Fruit fly (Drosophila melanogaster): ENCODE measurements around the gene Sgt.
A peak's percentile ranks its signal among the peaks of the same experiment; 100 is the strongest.

Sgt gene

DNA sequence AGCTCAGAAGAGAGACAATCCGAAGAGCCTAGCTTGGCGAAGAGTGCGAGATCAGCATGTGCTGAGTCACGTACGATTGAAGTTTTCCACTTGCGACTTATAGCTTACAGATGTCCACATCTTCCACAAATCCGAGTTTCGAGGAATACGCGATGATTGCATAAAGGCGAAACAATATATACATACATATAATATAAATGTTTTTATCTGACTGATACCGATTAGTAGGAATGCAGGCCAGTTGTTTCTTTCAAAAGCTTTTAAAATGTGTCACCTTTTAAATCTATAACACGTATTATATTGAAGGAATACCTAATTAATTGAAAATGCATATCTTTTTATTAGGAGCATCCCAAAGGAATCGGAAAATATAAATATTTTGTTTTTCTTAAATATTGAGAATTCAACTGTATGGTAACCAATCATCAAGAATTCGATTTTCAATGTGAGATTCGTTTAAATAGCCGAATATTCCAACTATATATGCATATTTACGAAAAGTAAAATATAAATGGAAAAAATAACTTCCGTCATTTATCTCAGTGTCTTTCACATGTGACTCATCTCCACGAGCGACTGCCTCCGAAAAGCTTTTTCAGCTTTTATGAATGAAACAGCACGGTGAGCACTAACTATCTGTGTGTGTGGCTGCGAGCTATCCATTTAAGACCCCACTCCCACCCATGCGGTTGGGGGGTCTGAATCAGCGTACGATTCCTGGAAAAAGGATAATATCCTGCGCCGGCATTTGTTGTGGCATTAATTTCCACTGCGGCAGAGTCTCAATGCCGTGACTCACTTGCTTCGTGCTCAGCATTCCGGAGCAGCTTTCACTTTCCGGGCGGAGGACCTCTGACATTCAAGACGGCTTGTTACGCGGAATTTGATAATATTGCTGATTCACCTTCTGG is 20.6 kb upstream of the Sgt start (continued):
- 0 out of 2 replicates have a peak, but pooled peaks have one; percentile 4 for TF ChIP-seq H2.0 (GFP tag; IDR thresholded peaks at IDR 0.05)
- peak; percentile 49 for TF ChIP-seq Ada2b (GFP tag; IDR thresholded peaks at IDR 0.05)
- TF ChIP-seq CG9932 (GFP tag; IDR thresholded peaks at IDR 0.05): no peak
- peak; percentile 40 for TF ChIP-seq org-1 (GFP tag; optimal IDR thresholded peaks at IDR 0.05)
- TF ChIP-seq tin (GFP tag; optimal IDR thresholded peaks at IDR 0.05): peak; percentile 19
- TF ChIP-seq Stat92E (GFP tag; optimal IDR thresholded peaks at IDR 0.05): no peak
- TF ChIP-seq ssp (GFP tag; IDR thresholded peaks at IDR 0.05): no peak
- no peak for TF ChIP-seq mld (GFP tag; IDR thresholded peaks at IDR 0.05; ENCODE audit: partially characterized antibody)
- TF ChIP-seq Nf-YB (GFP tag; optimal IDR thresholded peaks at IDR 0.05): peak; percentile 20
- TF ChIP-seq Trl (optimal IDR thresholded peaks at IDR 0.05): peak in 1 of 2 experiments; percentile 25
- peak; percentile 51 for TF ChIP-seq Trl (GFP tag; optimal IDR thresholded peaks at IDR 0.05)
- peak; percentile 15 for TF ChIP-seq en (GFP tag; optimal IDR thresholded peaks at IDR 0.05)
- no peak for TF ChIP-seq Mrtf (GFP tag; IDR thresholded peaks at IDR 0.05)
- TF ChIP-seq gt (GFP tag; IDR thresholded peaks at IDR 0.05): no peak
- no peak for TF ChIP-seq fd64A (GFP tag; optimal IDR thresholded peaks at IDR 0.05)
- no peak for TF ChIP-seq crc (GFP tag; optimal IDR thresholded peaks at IDR 0.05)
- peak; percentile 61 for TF ChIP-seq fd3F (GFP tag; optimal IDR thresholded peaks at IDR 0.05)
- no peak for TF ChIP-seq btn (GFP tag; optimal IDR thresholded peaks at IDR 0.05)
- no peak for TF ChIP-seq HLHmδ (GFP tag; optimal IDR thresholded peaks at IDR 0.05)
- TF ChIP-seq CG12769 (tag; optimal IDR thresholded peaks at IDR 0.05): peak; percentile 54
- peak; percentile 20 for TF ChIP-seq Chrac-16 (GFP tag; optimal IDR thresholded peaks at IDR 0.05)
- TF ChIP-seq CG8359 (GFP tag; optimal IDR thresholded peaks at IDR 0.05; ENCODE audit: borderline replicate concordance): no peak
- TF ChIP-seq NfI (GFP tag; optimal IDR thresholded peaks at IDR 0.05): peak; percentile 60
- TF ChIP-seq dm (GFP tag; optimal IDR thresholded peaks at IDR 0.05): no peak
- TF ChIP-seq vvl (GFP tag; IDR thresholded peaks at IDR 0.05): no peak
- TF ChIP-seq ind (GFP tag; optimal IDR thresholded peaks at IDR 0.05): peak; percentile 43
- no peak for TF ChIP-seq CG16863 (GFP tag; optimal IDR thresholded peaks at IDR 0.05)
- no peak for TF ChIP-seq chif (GFP tag; optimal IDR thresholded peaks at IDR 0.05)
- TF ChIP-seq grn (GFP tag; optimal IDR thresholded peaks at IDR 0.05): no peak
- no peak for TF ChIP-seq CG8944 (GFP tag; optimal IDR thresholded peaks at IDR 0.05)
- TF ChIP-seq E2f2 (GFP tag; IDR thresholded peaks at IDR 0.05): peak; percentile 41; the same call in 1 of the 2 replicates
- TF ChIP-seq fu2 (GFP tag; optimal IDR thresholded peaks at IDR 0.05): peak; percentile 35
- TF ChIP-seq CG9727 (GFP tag; optimal IDR thresholded peaks at IDR 0.05): peak; percentile 56
- TF ChIP-seq CG3281 (GFP tag; optimal IDR thresholded peaks at IDR 0.05): peak; percentile 71
- no peak for TF ChIP-seq emc (GFP tag; optimal IDR thresholded peaks at IDR 0.05)
- no peak for TF ChIP-seq CG10431 (GFP tag; optimal IDR thresholded peaks at IDR 0.05)
- peak; percentile 2 for TF ChIP-seq Sry-δ (GFP tag; optimal IDR thresholded peaks at IDR 0.05)
- no peak for TF ChIP-seq CG10321 (GFP tag; IDR thresholded peaks at IDR 0.05)
- no peak; the same call in 1 of the 2 replicates for TF ChIP-seq Drgx (GFP tag; IDR thresholded peaks at IDR 0.05)
- TF ChIP-seq CG13894 (tag; optimal IDR thresholded peaks at IDR 0.05): peak; percentile 69
- TF ChIP-seq CoRest (tag; optimal IDR thresholded peaks at IDR 0.05): peak; percentile 77
- TF ChIP-seq CG18619 (GFP tag; optimal IDR thresholded peaks at IDR 0.05): peak; percentile 68
- TF ChIP-seq CG32767 (GFP tag; IDR thresholded peaks at IDR 0.05): no peak
- TF ChIP-seq ranshi (GFP tag; IDR thresholded peaks at IDR 0.05): no peak
- TF ChIP-seq Neu2 (GFP tag; optimal IDR thresholded peaks at IDR 0.05; ENCODE audit: borderline replicate concordance): no peak
- TF ChIP-seq sd (tag; optimal IDR thresholded peaks at IDR 0.05): peak; percentile 53
- peak; percentile 28 for TF ChIP-seq exex (tag; optimal IDR thresholded peaks at IDR 0.05)
- no peak for TF ChIP-seq aop (GFP tag; IDR thresholded peaks at IDR 0.05)
- TF ChIP-seq Atf3 (GFP tag; optimal IDR thresholded peaks at IDR 0.05): no peak
- TF ChIP-seq pzg (GFP tag; optimal IDR thresholded peaks at IDR 0.05): no peak
